Worm (Caenorhabditis elegans) whole organism, young adult: Measurements from ENCODE around the gene T26C12.3.

ENCODE experiments used
- ama-1 ChIP-seq, 3 experiments: fragments of 150-350 bp in 1 of 3; sonication (generic microtip) in 2 of 3; optimal IDR thresholded peaks; 2 replicates each; lab custom pipeline; 2014 to 2018; ENCODE audit warnings: missing biosample characterization in 2 of 3, missing genetic modification characterization in 2 of 3, missing genetic modification reagents in 2 of 3
- chd-7 ChIP-seq: sonication (generic microtip); optimal IDR thresholded peaks from 2 replicates; lab custom pipeline; 2016; ENCODE audit warnings: mild to moderate bottlenecking, missing genetic modification characterization, moderate library complexity, missing compliant biosample characterization
- lin-35 ChIP-seq, 3 experiments: fragments of 150-350 bp in 2 of 3; sonication (generic microtip) in 1 of 3; optimal IDR thresholded peaks; 2 replicates each; lab custom pipeline; 2014 to 2018; ENCODE audit warnings: missing biosample characterization in 3 of 3, missing genetic modification characterization in 3 of 3, missing genetic modification reagents in 3 of 3
- nfyb-1 ChIP-seq: fragments of 200-800 bp; sonication (Bioruptor generic); IDR thresholded peaks from 2 replicates; pipeline ENCODE4 v1.3.6; 2022; ENCODE audit warnings: missing genetic modification reagents, missing genetic modification characterization, missing compliant biosample characterization
- unc-130 ChIP-seq: sonication (generic microtip); optimal IDR thresholded peaks from 2 replicates; lab custom pipeline; 2016; ENCODE audit warnings: missing genetic modification reagents, missing genetic modification characterization, missing compliant biosample characterization

- TF ChIP-seq chd-7 (tag; lab: Kevin White, UChicago): no peak
- no peak for TF ChIP-seq ama-1 (optimal IDR thresholded peaks at IDR 0.05; lab: Kevin White, UChicago)
- TF ChIP-seq ama-1 (GFP tag; optimal IDR thresholded peaks at IDR 0.05; lab: Kevin White, UChicago): no peak
- no peak for TF ChIP-seq lin-35 (GFP tag; optimal IDR thresholded peaks at IDR 0.05; lab: Kevin White, UChicago)
- no peak for TF ChIP-seq nfyb-1 (GFP tag; lab: Robert Waterston, UW)
- TF ChIP-seq unc-130 (GFP tag; lab: Kevin White, UChicago): no peak
These were observed 37.5 kb upstream of the T26C12.3 start for ce11 chrIV:3310662-3311219.
